Worm (Caenorhabditis elegans) whole organism, L4 larva: ENCODE data around the gene ugt-56.

Experiments used
- F10B5.3 ChIP-seq: sonication (generic microtip); optimal IDR thresholded peaks from 2 replicates; lab custom pipeline; 2016; ENCODE audit warnings: mild to moderate bottlenecking, missing genetic modification characterization, missing compliant biosample characterization
- F37D6.2 ChIP-seq: sonication (generic microtip); optimal IDR thresholded peaks from 2 replicates; lab custom pipeline; 2016; ENCODE audit warnings: mild to moderate bottlenecking, missing genetic modification characterization, missing compliant biosample characterization
- T20F7.1 ChIP-seq: fragments of 200-800 bp; sonication (Bioruptor generic); optimal IDR thresholded peaks from 2 replicates; lab custom pipeline; 2018; ENCODE audit warnings: mild to moderate bottlenecking, missing genetic modification characterization, missing compliant biosample characterization
- Y48G9A.11 ChIP-seq: fragments of 200-800 bp; sonication (Bioruptor generic); IDR thresholded peaks from 2 replicates; pipeline ENCODE4 v1.3.6; 2022; ENCODE audit warnings: missing genetic modification reagents, missing genetic modification characterization, missing compliant biosample characterization
- ZK337.2 ChIP-seq: fragments of 200-800 bp; sonication (Bioruptor generic); IDR thresholded peaks from 2 replicates; pipeline ENCODE4 v1.3.6; 2022; ENCODE audit warnings: missing genetic modification reagents, missing genetic modification characterization, missing compliant biosample characterization
- aha-1 ChIP-seq: fragments of 150-350 bp; peaks from one replicate; lab custom pipeline; 2014; ENCODE audit warnings: missing biosample characterization, missing genetic modification characterization
- aly-2 ChIP-seq: sonication (generic microtip); optimal IDR thresholded peaks from 2 replicates; lab custom pipeline; 2018; ENCODE audit warnings: missing biosample characterization, missing genetic modification characterization
- attf-4 ChIP-seq: sonication (generic microtip); optimal IDR thresholded peaks from 3 replicates; lab custom pipeline; 2017; ENCODE audit warnings: missing biosample characterization, missing genetic modification characterization
- ceh-28 ChIP-seq: fragments of 150-350 bp; optimal IDR thresholded peaks from 2 replicates; lab custom pipeline; 2014; ENCODE audit warnings: missing biosample characterization, missing genetic modification reagents, missing genetic modification characterization
- ceh-44 ChIP-seq: fragments of 200-800 bp; sonication (Bioruptor generic); IDR thresholded peaks from 2 replicates; pipeline ENCODE4 v1.3.6; 2022; ENCODE audit warnings: missing genetic modification reagents, missing genetic modification characterization, missing compliant biosample characterization
- cey-2 ChIP-seq: sonication (generic microtip); optimal IDR thresholded peaks from 3 replicates; lab custom pipeline; 2017; ENCODE audit warnings: missing genetic modification characterization, mild to moderate bottlenecking, missing compliant biosample characterization, antibody characterized with exemption, borderline replicate concordance; ENCODE audit not compliant: insufficient read depth
- daf-16 ChIP-seq, 3 experiments: sonication (generic microtip); optimal IDR thresholded peaks; 2 replicates each; lab custom pipeline; 2016 to 2017; ENCODE audit warnings: missing genetic modification characterization in 3 of 3, missing genetic modification reagents in 3 of 3, mild to moderate bottlenecking in 2 of 3, missing compliant biosample characterization in 2 of 3, missing biosample characterization in 1 of 3, moderate library complexity in 1 of 3
- daf-19 ChIP-seq: fragments of 200-800 bp; sonication (Bioruptor generic); conservative IDR thresholded peaks from 2 replicates; pipeline ENCODE4 v1.3.6; 2022; ENCODE audit warnings: missing genetic modification characterization, missing compliant biosample characterization
- dmd-6 ChIP-seq: fragments of 200-800 bp; sonication (Bioruptor generic); IDR thresholded peaks from 2 replicates; pipeline ENCODE4 v1.3.6; 2022; ENCODE audit warnings: missing genetic modification reagents, missing genetic modification characterization, missing compliant biosample characterization
- dpl-1 ChIP-seq: fragments of 150-350 bp; optimal IDR thresholded peaks from 2 replicates; lab custom pipeline; 2014; ENCODE audit warnings: missing biosample characterization, missing genetic modification reagents, missing genetic modification characterization
- dve-1 ChIP-seq: sonication (generic microtip); optimal IDR thresholded peaks from 2 replicates; lab custom pipeline; 2017; ENCODE audit warnings: antibody characterized with exemption, mild to moderate bottlenecking, missing genetic modification characterization, missing compliant biosample characterization; ENCODE audit not compliant: insufficient read depth
- fos-1 ChIP-seq: fragments of 150-350 bp; optimal IDR thresholded peaks from 2 replicates; lab custom pipeline; 2014; ENCODE audit warnings: missing biosample characterization, missing genetic modification characterization
- hlh-11 ChIP-seq: fragments of 200-800 bp; sonication (Bioruptor generic); optimal IDR thresholded peaks from 2 replicates; lab custom pipeline; 2018; ENCODE audit warnings: mild to moderate bottlenecking, missing genetic modification characterization, missing compliant biosample characterization
- hlh-30 ChIP-seq: sonication (generic microtip); optimal IDR thresholded peaks from 2 replicates; lab custom pipeline; 2017; ENCODE audit warnings: antibody characterized with exemption, mild to moderate bottlenecking, missing genetic modification characterization, missing compliant biosample characterization; ENCODE audit not compliant: insufficient read depth
- lim-7 ChIP-seq: fragments of 200-800 bp; sonication (Bioruptor generic); IDR thresholded peaks from 2 replicates; pipeline ENCODE4 v1.3.6; 2022; ENCODE audit warnings: missing genetic modification characterization, missing compliant biosample characterization
- lin-1 ChIP-seq: fragments of 200-800 bp; sonication (Bioruptor generic); IDR thresholded peaks from 2 replicates; pipeline ENCODE4 v1.3.6; 2022; ENCODE audit warnings: missing genetic modification reagents, missing genetic modification characterization, missing compliant biosample characterization
- lin-38 ChIP-seq: fragments of 200-800 bp; sonication (Bioruptor generic); IDR thresholded peaks from 2 replicates; pipeline ENCODE4 v1.3.6; 2022; ENCODE audit warnings: missing genetic modification reagents, missing genetic modification characterization, missing compliant biosample characterization
- madf-5 ChIP-seq, 2 experiments: fragments of 200-800 bp; sonication (Bioruptor generic); IDR thresholded peaks; 2 replicates each; pipeline ENCODE4 v1.3.6; 2022; ENCODE audit warnings: missing compliant biosample characterization in 2 of 2, missing genetic modification characterization in 2 of 2
- mep-1 ChIP-seq: fragments of 150-350 bp; sonication (generic microtip); optimal IDR thresholded peaks from 3 replicates; lab custom pipeline; 2014; ENCODE audit warnings: missing biosample characterization, missing genetic modification characterization
- mes-2 ChIP-seq: sonication (generic microtip); optimal IDR thresholded peaks from 2 replicates; lab custom pipeline; 2016; ENCODE audit warnings: missing genotype, mild to moderate bottlenecking, missing genetic modification characterization, missing compliant biosample characterization; ENCODE audit not compliant: poor library complexity, severe bottlenecking
- mxl-3 ChIP-seq: fragments of 200-800 bp; sonication (Bioruptor generic); optimal IDR thresholded peaks from 2 replicates; lab custom pipeline; 2018; ENCODE audit warnings: mild to moderate bottlenecking, missing genetic modification characterization, missing compliant biosample characterization
- nhr-11 ChIP-seq: fragments of 150-350 bp; optimal IDR thresholded peaks from 2 replicates; lab custom pipeline; 2014; ENCODE audit warnings: missing biosample characterization, missing genetic modification characterization
- nhr-237 ChIP-seq: sonication (generic microtip); optimal IDR thresholded peaks from 2 replicates; lab custom pipeline; 2017; ENCODE audit warnings: missing biosample characterization, missing genetic modification characterization
- nhr-25 ChIP-seq: sonication (generic microtip); optimal IDR thresholded peaks from 2 replicates; lab custom pipeline; 2017; ENCODE audit warnings: missing genetic modification characterization, mild to moderate bottlenecking, missing compliant biosample characterization, antibody characterized with exemption, moderate library complexity, borderline replicate concordance; ENCODE audit not compliant: insufficient read depth
- nhr-28 ChIP-seq: fragments of 150-350 bp; optimal IDR thresholded peaks from 2 replicates; lab custom pipeline; 2014; ENCODE audit warnings: missing biosample characterization, missing genetic modification characterization
- nhr-42 ChIP-seq: fragments of 200-800 bp; sonication (Bioruptor generic); IDR thresholded peaks from 2 replicates; pipeline ENCODE4 v1.3.6; 2022; ENCODE audit warnings: missing genetic modification characterization, missing compliant biosample characterization
- nhr-77 ChIP-seq: fragments of 150-350 bp; optimal IDR thresholded peaks from 2 replicates; lab custom pipeline; 2014; ENCODE audit warnings: missing biosample characterization, missing genetic modification characterization
- php-3 ChIP-seq: fragments of 200-800 bp; sonication (Bioruptor generic); IDR thresholded peaks from 2 replicates; pipeline ENCODE4 v1.3.6; 2022; ENCODE audit warnings: missing genetic modification reagents, missing genetic modification characterization, missing compliant biosample characterization
- saeg-2 ChIP-seq: fragments of 200-800 bp; sonication (Bioruptor generic); IDR thresholded peaks from 2 replicates; pipeline ENCODE4 v1.3.6; 2022; ENCODE audit warnings: missing genetic modification reagents, missing genetic modification characterization, missing compliant biosample characterization
- set-16 ChIP-seq: fragments of 200-800 bp; sonication (Bioruptor generic); IDR thresholded peaks from 2 replicates; pipeline ENCODE4 v1.3.6; 2022; ENCODE audit warnings: missing genetic modification reagents, missing genetic modification characterization, missing compliant biosample characterization
- skn-1 ChIP-seq: fragments of 150-350 bp; optimal IDR thresholded peaks from 2 replicates; lab custom pipeline; 2014; ENCODE audit warnings: missing biosample characterization, missing genetic modification characterization
- snpc-1.2 ChIP-seq: fragments of 200-800 bp; sonication (Bioruptor generic); IDR thresholded peaks from 2 replicates; pipeline ENCODE4 v1.3.6; 2022; ENCODE audit warnings: missing genetic modification reagents, missing genetic modification characterization, missing compliant biosample characterization
- snpc-4 ChIP-seq: fragments of 150-350 bp; optimal IDR thresholded peaks from 2 replicates; lab custom pipeline; 2014; ENCODE audit warnings: missing biosample characterization, missing genetic modification characterization
- spr-1 ChIP-seq: sonication (generic microtip); optimal IDR thresholded peaks from 2 replicates; lab custom pipeline; 2016; ENCODE audit warnings: mild to moderate bottlenecking, missing genetic modification characterization, missing compliant biosample characterization
- tag-97 ChIP-seq: fragments of 200-800 bp; sonication (Bioruptor generic); IDR thresholded peaks from 2 replicates; pipeline ENCODE4 v1.3.6; 2022; ENCODE audit warnings: missing genetic modification characterization, missing compliant biosample characterization
- unc-130 ChIP-seq: sonication (generic microtip); optimal IDR thresholded peaks from 2 replicates; lab custom pipeline; 2016; ENCODE audit warnings: missing genetic modification reagents, missing genetic modification characterization, missing compliant biosample characterization
- unc-39 ChIP-seq: sonication (generic microtip); optimal IDR thresholded peaks from 2 replicates; lab custom pipeline; 2017; ENCODE audit warnings: missing biosample characterization, missing genetic modification characterization
- zag-1 ChIP-seq: fragments of 150-350 bp; optimal IDR thresholded peaks from 2 replicates; lab custom pipeline; 2014; ENCODE audit warnings: missing biosample characterization, missing genetic modification characterization
- zip-11 ChIP-seq: fragments of 200-800 bp; sonication (Bioruptor generic); IDR thresholded peaks from 2 replicates; pipeline ENCODE4 v1.3.6; 2022; ENCODE audit warnings: missing genetic modification characterization, missing compliant biosample characterization
- ztf-11 ChIP-seq: fragments of 150-350 bp; optimal IDR thresholded peaks from 2 replicates; lab custom pipeline; 2014; ENCODE audit warnings: missing biosample characterization, missing genetic modification characterization

The ugt-56 gene

ce11 chrV:12256398-12256797, 2.4 kb upstream of the ugt-56 start, which contains the start of gene ugt-55:
Gene ugt-55 (plus strand): TSS chrV:12256698.
- TF ChIP-seq set-16 (GFP tag; lab: Robert Waterston, UW) (no peak), ZK337.2 (GFP tag; lab: Robert Waterston, UW) (no peak), T20F7.1 (GFP tag; lab: Kevin White, UChicago) (no peak), hlh-11 (tag; lab: Kevin White, UChicago) (no peak), fos-1 (no peak), F10B5.3 (tag; lab: Kevin White, UChicago) (no peak), Y48G9A.11 (no peak), nhr-237 (tag; lab: Kevin White, UChicago) (no peak), nhr-25 (tag; lab: Kevin White, UChicago) (no peak), nhr-28 (no peak), snpc-4 (no peak)

- TF ChIP-seq nhr-77 (tag; lab: Kevin White, UChicago) (no peak), zag-1 (no peak), unc-39 (tag; lab: Kevin White, UChicago) (no peak), skn-1 (tag; lab: Kevin White, UChicago) (no peak), ceh-28 (tag; lab: Kevin White, UChicago) (no peak), dmd-6 (GFP tag; lab: Robert Waterston, UW) (no peak), lin-1 (no peak), spr-1 (no peak), nhr-42 (GFP tag; lab: Robert Waterston, UW) (no peak), mep-1 (tag; lab: Kevin White, UChicago) (no peak)
These were observed 2.6 kb downstream of the ugt-56 start, which contains the start of gene tbb-6 for ce11 chrV:12261377-12261776. Gene tbb-6 (plus strand): TSS chrV:12261531.

ce11 chrV:12263723-12264122, 4.9 kb downstream of the ugt-56 start, which contains the start of gene ssp-35:
Gene ssp-35 (minus strand): TSS chrV:12263823.
- TF ChIP-seq tag-97 (no peak), aly-2 (tag; lab: Kevin White, UChicago) (no peak), daf-19 (GFP tag; lab: Robert Waterston, UW) (no peak), attf-4 (tag; lab: Kevin White, UChicago) (no peak), php-3 (GFP tag; lab: Robert Waterston, UW) (no peak), lim-7 (GFP tag; lab: Robert Waterston, UW) (no peak), madf-5 (GFP tag; IDR thresholded peaks at IDR 0.05; lab: Robert Waterston, UW) (no peak), zip-11 (GFP tag; lab: Robert Waterston, UW) (no peak), unc-130 (GFP tag; lab: Kevin White, UChicago) (no peak), skn-1 (tag; lab: Kevin White, UChicago) (no peak)
- TF ChIP-seq, all 104 proteins: peak for 0

- TF ChIP-seq hlh-30 (tag; lab: Kevin White, UChicago) (peak; percentile 6), ceh-44 (GFP tag; lab: Robert Waterston, UW) (no peak), nhr-11 (peak; percentile 17), daf-16 (GFP tag; optimal IDR thresholded peaks at IDR 0.05; lab: Kevin White, UChicago) (peak in 1 of 2 experiments; percentile 23), daf-16 (tag; optimal IDR thresholded peaks at IDR 0.05; lab: Kevin White, UChicago) (no peak)
These were observed 10.5 kb downstream of the ugt-56 start, which contains the start of gene twk-24 for ce11 chrV:12269272-12269767. Gene twk-24 (minus strand): TSS chrV:12269322.

ce11 chrV:12271495-12271894, 12.7 kb downstream of the ugt-56 start, which contains the start of the genes tsfm-1 and capg-2:
Gene tsfm-1 (minus strand): TSS chrV:12271551.
Gene capg-2 (plus strand): TSS chrV:12271873.
- no peak for TF ChIP-seq dve-1 (tag; lab: Kevin White, UChicago)
- no peak for TF ChIP-seq F37D6.2 (tag; lab: Kevin White, UChicago)
- no peak for TF ChIP-seq daf-19 (GFP tag; lab: Robert Waterston, UW)
- TF ChIP-seq snpc-1.2 (GFP tag; lab: Robert Waterston, UW) = no peak
- TF ChIP-seq mes-2 = peak; percentile 29
- TF ChIP-seq nhr-11 = no peak
- no peak for TF ChIP-seq cey-2 (tag; lab: Kevin White, UChicago)
- peak; percentile 62 for TF ChIP-seq aha-1 (tag; lab: Kevin White, UChicago)
- no peak for TF ChIP-seq F10B5.3 (tag; lab: Kevin White, UChicago)
- TF ChIP-seq saeg-2 (GFP tag; lab: Robert Waterston, UW) = no peak
- TF ChIP-seq mxl-3 (GFP tag; lab: Kevin White, UChicago) = no peak
- TF ChIP-seq lin-38 (GFP tag; lab: Robert Waterston, UW) = peak; percentile 84
- TF ChIP-seq dpl-1 = peak; percentile 73
- TF ChIP-seq ztf-11 = no peak
- TF ChIP-seq nhr-237 (tag; lab: Kevin White, UChicago) = no peak
